Worm (Caenorhabditis elegans) whole organism, L1 larva: ENCODE data around the gene C07A12.18.

Experiments used
- ceh-63 ChIP-seq: fragments of 200-800 bp; sonication (Bioruptor generic); optimal IDR thresholded peaks from 2 replicates; lab custom pipeline; 2018; ENCODE audit warnings: mild to moderate bottlenecking, missing genetic modification characterization, missing compliant biosample characterization
- ces-1 ChIP-seq: fragments of 150-350 bp; optimal IDR thresholded peaks from 2 replicates; lab custom pipeline; 2014; ENCODE audit warnings: missing biosample characterization, missing genetic modification reagents, missing genetic modification characterization
- elt-2 ChIP-seq: sonication (generic microtip); optimal IDR thresholded peaks from 2 replicates; lab custom pipeline; 2016; ENCODE audit warnings: missing genetic modification characterization, mild to moderate bottlenecking, inconsistent platforms, missing compliant biosample characterization, missing genetic modification reagents
- fkh-4 ChIP-seq: sonication (generic microtip); optimal IDR thresholded peaks from 2 replicates; lab custom pipeline; 2016; ENCODE audit warnings: missing compliant biosample characterization, missing genetic modification characterization, borderline replicate concordance
- lin-13 ChIP-seq: fragments of 150-350 bp; optimal IDR thresholded peaks from 2 replicates; lab custom pipeline; 2014; ENCODE audit warnings: missing biosample characterization, missing genetic modification reagents, missing genetic modification characterization
- mdl-1 ChIP-seq, 2 experiments: fragments of 150-350 bp; optimal IDR thresholded peaks; 2 replicates each; lab custom pipeline; 2014 to 2017; ENCODE audit warnings: missing biosample characterization in 2 of 2, missing genetic modification characterization in 2 of 2, inconsistent platforms in 1 of 2
- nhr-237 ChIP-seq: fragments of 150-350 bp; optimal IDR thresholded peaks from 2 replicates; lab custom pipeline; 2014; ENCODE audit warnings: missing biosample characterization, missing genetic modification characterization
- nhr-76 ChIP-seq: sonication (generic microtip); optimal IDR thresholded peaks from 2 replicates; lab custom pipeline; 2017; ENCODE audit warnings: missing biosample characterization, missing genetic modification characterization
- pqm-1 ChIP-seq: sonication (generic microtip); optimal IDR thresholded peaks from 3 replicates; lab custom pipeline; 2017; ENCODE audit warnings: missing biosample characterization, missing genetic modification characterization
- snpc-4 ChIP-seq: fragments of 150-350 bp; optimal IDR thresholded peaks from 2 replicates; lab custom pipeline; 2014; ENCODE audit warnings: missing biosample characterization, missing genetic modification characterization
- unc-62 ChIP-seq: fragments of 150-350 bp; optimal IDR thresholded peaks from 2 replicates; lab custom pipeline; 2014; ENCODE audit warnings: missing biosample characterization, missing genetic modification reagents, missing genetic modification characterization
- unc-86 ChIP-seq: sonication (generic microtip); optimal IDR thresholded peaks from 2 replicates; lab custom pipeline; 2016; ENCODE audit warnings: missing genetic modification characterization, missing compliant biosample characterization
- ztf-11 ChIP-seq, 2 experiments: sonication (generic microtip); optimal IDR thresholded peaks; 2 replicates each; lab custom pipeline; 2016 to 2017; ENCODE audit warnings: missing genetic modification characterization in 2 of 2, missing biosample characterization in 1 of 2, missing compliant biosample characterization in 1 of 2

ce11 chrX:4513657-4514143, 36.0 kb downstream of the C07A12.18 start, which contains the start of gene spr-3:
- no peak for TF ChIP-seq unc-62
- no peak for TF ChIP-seq ceh-63 (GFP tag; lab: Kevin White, UChicago)
- TF ChIP-seq ces-1 (GFP tag; lab: Kevin White, UChicago), result no peak
- no peak for TF ChIP-seq ztf-11 (tag; optimal IDR thresholded peaks at IDR 0.05; lab: Kevin White, UChicago)
- no peak for TF ChIP-seq elt-2 (tag; lab: Kevin White, UChicago)
- no peak for TF ChIP-seq pqm-1 (tag; lab: Kevin White, UChicago)
- TF ChIP-seq lin-13, result no peak
- TF ChIP-seq fkh-4, result no peak
- TF ChIP-seq mdl-1 (tag; optimal IDR thresholded peaks at IDR 0.05; lab: Kevin White, UChicago), result no peak
- TF ChIP-seq snpc-4 (tag; lab: Kevin White, UChicago), result no peak
- no peak for TF ChIP-seq unc-86
- no peak for TF ChIP-seq nhr-237 (tag; lab: Kevin White, UChicago)
- TF ChIP-seq nhr-76 (tag; lab: Kevin White, UChicago), result no peak
